Fruit fly (Drosophila melanogaster) whole organism, embryonic: ENCODE measurements around the gene Nlg4.

ENCODE experiments used
- Abd-B ChIP-seq: fragments of 200-800 bp; sonication (Bioruptor generic); optimal IDR thresholded peaks from 2 replicates; lab custom pipeline; 2018; ENCODE audit warnings: missing biosample characterization, mild to moderate bottlenecking, missing genetic modification characterization, moderate library complexity
- Awh ChIP-seq: fragments of 200-800 bp; sonication (Bioruptor generic); IDR thresholded peaks from 2 replicates; pipeline ENCODE4, ENCODE4 v1.3.6; 2022; ENCODE audit warnings: missing biosample characterization, missing genetic modification characterization
- CG12071 ChIP-seq: fragments of 200-800 bp; sonication (Bioruptor generic); optimal IDR thresholded peaks from 3 replicates; lab custom pipeline; 2018; ENCODE audit warnings: missing biosample characterization, mild to moderate bottlenecking, missing genetic modification characterization
- CG12155 ChIP-seq: fragments of 200-800 bp; sonication (Bioruptor generic); optimal IDR thresholded peaks from 3 replicates; lab custom pipeline; 2016; ENCODE audit warnings: missing biosample characterization, missing genetic modification characterization
- CG12299 ChIP-seq: fragments of 200-800 bp; sonication (Bioruptor generic); optimal IDR thresholded peaks from 2 replicates; lab custom pipeline; 2018; ENCODE audit warnings: missing biosample characterization, mild to moderate bottlenecking, missing genetic modification characterization
- CG14441 ChIP-seq: fragments of 200-800 bp; sonication (Bioruptor generic); IDR thresholded peaks from 2 replicates; pipeline ENCODE4 v1.3.6; 2022; ENCODE audit warnings: missing biosample characterization, missing genetic modification characterization
- CG14710 ChIP-seq: fragments of 200-800 bp; sonication (Bioruptor generic); optimal IDR thresholded peaks from 3 replicates; lab custom pipeline; 2019; ENCODE audit warnings: missing biosample characterization, mild to moderate bottlenecking, missing genetic modification characterization, moderate library complexity
- CG17829 ChIP-seq: fragments of 200-800 bp; optimal IDR thresholded peaks from 2 replicates; lab custom pipeline; 2019; ENCODE audit warnings: missing biosample characterization, mild to moderate bottlenecking, missing genetic modification characterization, moderate library complexity
- CG2116 ChIP-seq: fragments of 200-800 bp; sonication (Bioruptor generic); optimal IDR thresholded peaks from 3 replicates; lab custom pipeline; 2018; ENCODE audit warnings: missing biosample characterization, mild to moderate bottlenecking, missing genetic modification characterization
- CG34376 ChIP-seq: fragments of 200-800 bp; sonication (Bioruptor generic); optimal IDR thresholded peaks from 2 replicates; lab custom pipeline; 2018; ENCODE audit warnings: missing biosample characterization, mild to moderate bottlenecking, missing genetic modification characterization
- CG3838 ChIP-seq: fragments of 200-800 bp; sonication (Bioruptor generic); optimal IDR thresholded peaks from 3 replicates; lab custom pipeline; 2016; ENCODE audit warnings: missing biosample characterization, missing genetic modification characterization
- CG43689 ChIP-seq: fragments of 200-800 bp; sonication (Bioruptor generic); IDR thresholded peaks from 2 replicates; pipeline ENCODE4 v1.3.6; 2022; ENCODE audit warnings: missing biosample characterization, missing genetic modification characterization
- CG6654 ChIP-seq: fragments of 200-800 bp; sonication (Bioruptor generic); optimal IDR thresholded peaks from 2 replicates; lab custom pipeline; 2017; ENCODE audit warnings: missing biosample characterization, mild to moderate bottlenecking, missing genetic modification characterization
- CG6765 ChIP-seq: fragments of 200-800 bp; sonication (Bioruptor generic); optimal IDR thresholded peaks from 3 replicates; lab custom pipeline; 2017; ENCODE audit warnings: missing biosample characterization, mild to moderate bottlenecking, missing genetic modification characterization
- CG7839 ChIP-seq: fragments of 200-800 bp; sonication (Bioruptor generic); optimal IDR thresholded peaks from 3 replicates; lab custom pipeline; 2018; ENCODE audit warnings: missing biosample characterization, mild to moderate bottlenecking, missing genetic modification characterization, moderate library complexity
- CG8290 ChIP-seq, 3 experiments: fragments of 200-800 bp; sonication (Bioruptor generic); optimal IDR thresholded peaks; 2 replicates each; lab custom pipeline; 2016 to 2019; ENCODE audit warnings: missing biosample characterization in 3 of 3, missing genetic modification characterization in 3 of 3, mild to moderate bottlenecking in 2 of 3, moderate library complexity in 1 of 3
- CG9817 ChIP-seq: fragments of 200-800 bp; sonication (Bioruptor generic); optimal IDR thresholded peaks from 2 replicates; lab custom pipeline; 2018; ENCODE audit warnings: missing biosample characterization, mild to moderate bottlenecking, missing genetic modification characterization, moderate library complexity
- D ChIP-seq, 2 experiments: fragments of 200-800 bp in 1 of 2; fragments of >200 bp in 1 of 2; sonication (Bioruptor generic) in 1 of 2; optimal IDR thresholded peaks; 2 replicates in 1 of 2; 3 replicates in 1 of 2; lab custom pipeline; 2017; ENCODE audit warnings: mild to moderate bottlenecking in 1 of 2, missing biosample characterization in 1 of 2, missing genetic modification characterization in 1 of 2, missing genetic modification reagents in 1 of 2
- Dbx ChIP-seq: fragments of 200-800 bp; sonication (Bioruptor generic); IDR thresholded peaks from 3 replicates; pipeline ENCODE4 v1.3.6; 2022; ENCODE audit warnings: missing biosample characterization, missing genetic modification characterization
- Dip2 ChIP-seq: fragments of 200-800 bp; sonication (Bioruptor generic); IDR thresholded peaks from 2 replicates; pipeline ENCODE4 v1.3.6; 2022; ENCODE audit warnings: missing biosample characterization, missing genetic modification characterization
- Dref ChIP-seq: fragments of 200-800 bp; sonication (Bioruptor generic); IDR thresholded peaks from 2 replicates; pipeline ENCODE4 v1.3.6; 2022; ENCODE audit warnings: missing biosample characterization, missing genetic modification characterization
- E2f2 ChIP-seq: fragments of 200-800 bp; sonication (Bioruptor generic); IDR thresholded peaks from 2 replicates; pipeline ENCODE4 v1.3.6; 2022; ENCODE audit warnings: missing biosample characterization, missing genetic modification characterization
- Fer1 ChIP-seq: fragments of 200-800 bp; sonication (Bioruptor generic); optimal IDR thresholded peaks from 2 replicates; lab custom pipeline; 2017; ENCODE audit warnings: missing biosample characterization, mild to moderate bottlenecking, missing genetic modification characterization
- Hsf ChIP-seq: fragments of 200-800 bp; sonication (Bioruptor generic); optimal IDR thresholded peaks from 3 replicates; lab custom pipeline; 2016; ENCODE audit warnings: missing biosample characterization, missing genetic modification characterization
- Lim3 ChIP-seq: fragments of 200-800 bp; sonication (Bioruptor generic); IDR thresholded peaks from 2 replicates; pipeline ENCODE4 v1.3.6; 2022; ENCODE audit warnings: missing biosample characterization, missing genetic modification characterization
- MESR4 ChIP-seq: fragments of 200-800 bp; sonication (Bioruptor generic); optimal IDR thresholded peaks from 2 replicates; lab custom pipeline; 2018; ENCODE audit warnings: missing biosample characterization, mild to moderate bottlenecking, missing genetic modification characterization, moderate library complexity
- Mad ChIP-seq: fragments of 200-800 bp; sonication (Bioruptor generic); optimal IDR thresholded peaks from 2 replicates; lab custom pipeline; 2016; ENCODE audit warnings: missing biosample characterization, missing genetic modification characterization
- Med ChIP-seq: fragments of 200-800 bp; sonication (Bioruptor generic); peaks from one replicate; lab custom pipeline; 2016; ENCODE audit warnings: missing biosample characterization, missing genetic modification characterization, mild to moderate bottlenecking, inconsistent platforms, moderate library complexity
- Opbp ChIP-seq: fragments of 200-800 bp; sonication (Bioruptor generic); IDR thresholded peaks from 3 replicates; pipeline ENCODE4 v1.3.6; 2022; ENCODE audit warnings: missing biosample characterization, missing genetic modification characterization; ENCODE audit not compliant: partially characterized antibody
- abd-A ChIP-seq: fragments of 200-800 bp; sonication (Bioruptor generic); optimal IDR thresholded peaks from 3 replicates; lab custom pipeline; 2019; ENCODE audit warnings: missing biosample characterization, mild to moderate bottlenecking, missing genetic modification characterization, moderate library complexity
- bigmax ChIP-seq: fragments of 200-800 bp; sonication (Bioruptor generic); optimal IDR thresholded peaks from 2 replicates; lab custom pipeline; 2018; ENCODE audit warnings: missing biosample characterization, mild to moderate bottlenecking, missing genetic modification characterization
- dati ChIP-seq: fragments of 200-800 bp; sonication (Bioruptor generic); IDR thresholded peaks from 2 replicates; pipeline ENCODE4 v1.3.6; 2022; ENCODE audit warnings: missing biosample characterization, missing genetic modification characterization
- fd64A ChIP-seq: fragments of 200-800 bp; sonication (Bioruptor generic); optimal IDR thresholded peaks from 3 replicates; lab custom pipeline; 2018; ENCODE audit warnings: missing biosample characterization, mild to moderate bottlenecking, missing genetic modification characterization
- gsb ChIP-seq: fragments of 200-800 bp; sonication (Bioruptor generic); IDR thresholded peaks from 2 replicates; pipeline ENCODE4 v1.3.6; 2022; ENCODE audit warnings: missing biosample characterization, missing genetic modification characterization
- ken ChIP-seq: fragments of 200-800 bp; sonication (Bioruptor generic); IDR thresholded peaks from 3 replicates; pipeline ENCODE4 v1.3.6; 2022; ENCODE audit warnings: missing biosample characterization, missing genetic modification characterization
- lmd ChIP-seq: fragments of 200-800 bp; sonication (Bioruptor generic); IDR thresholded peaks from 2 replicates; pipeline ENCODE4 v1.3.6; 2022; ENCODE audit warnings: missing biosample characterization, missing genetic modification characterization
- nau ChIP-seq: fragments of 200-800 bp; sonication (Bioruptor generic); optimal IDR thresholded peaks from 3 replicates; lab custom pipeline; 2017; ENCODE audit warnings: missing biosample characterization, mild to moderate bottlenecking, missing genetic modification characterization, missing genetic modification reagents
- onecut ChIP-seq: fragments of 200-800 bp; sonication (Bioruptor generic); IDR thresholded peaks from 2 replicates; pipeline ENCODE4 v1.3.6; 2022; ENCODE audit warnings: missing biosample characterization, missing genetic modification characterization
- pan ChIP-seq, 4 experiments: fragments of >200 bp in 3 of 4; fragments of 200-800 bp in 1 of 4; sonication (Bioruptor generic) in 1 of 4; optimal IDR thresholded peaks in 3 of 4; IDR thresholded peaks in 1 of 4; 2 replicates each; pipeline versions ENCODE4 v1.3.6 to Lab custom; 2017 to 2022; ENCODE audit warnings: missing biosample characterization in 2 of 4, missing genetic modification characterization in 2 of 4, mixed read lengths in 1 of 4
- prd ChIP-seq, 3 experiments: fragments of >200 bp in 2 of 3; fragments of 200-800 bp in 1 of 3; sonication (Bioruptor generic) in 1 of 3; optimal IDR thresholded peaks in 2 of 3; IDR thresholded peaks in 1 of 3; 2 replicates in 2 of 3; 3 replicates in 1 of 3; pipeline versions ENCODE4 v1.3.6 to Lab custom; 2017 to 2022; ENCODE audit warnings: missing biosample characterization in 1 of 3, missing genetic modification characterization in 1 of 3
- ro ChIP-seq: fragments of 200-800 bp; sonication (Bioruptor generic); IDR thresholded peaks from 2 replicates; pipeline ENCODE4 v1.3.6; 2022; ENCODE audit warnings: missing biosample characterization, missing genetic modification characterization
- scrt ChIP-seq: fragments of 200-800 bp; sonication (Bioruptor generic); optimal IDR thresholded peaks from 2 replicates; lab custom pipeline; 2018; ENCODE audit warnings: missing biosample characterization, mild to moderate bottlenecking, missing genetic modification characterization, moderate library complexity
- sens ChIP-seq: fragments of 200-800 bp; sonication (Bioruptor generic); peaks from one replicate; lab custom pipeline; 2016; ENCODE audit warnings: missing biosample characterization, missing genetic modification characterization
- shn ChIP-seq: fragments of 200-800 bp; sonication (Bioruptor generic); optimal IDR thresholded peaks from 3 replicates; lab custom pipeline; 2016; ENCODE audit warnings: missing biosample characterization, missing genetic modification characterization
- slp2 ChIP-seq: fragments of 200-800 bp; sonication (Bioruptor generic); optimal IDR thresholded peaks from 2 replicates; lab custom pipeline; 2016; ENCODE audit warnings: missing biosample characterization, missing genetic modification characterization
- ttk ChIP-seq: fragments of 200-800 bp; sonication (Bioruptor generic); IDR thresholded peaks from 2 replicates; pipeline ENCODE4 v2.1.2; 2022; ENCODE audit warnings: missing biosample characterization, missing genetic modification characterization
- usp ChIP-seq: fragments of >200 bp; optimal IDR thresholded peaks from 2 replicates; lab custom pipeline; 2017; ENCODE audit warnings: missing biosample characterization, missing genetic modification characterization

Nlg4 gene

dm6 chr3R:20261225-20261968, 56.8 kb downstream of the Nlg4 start (continued):
- TF ChIP-seq nau (GFP tag; lab: Kevin White, UChicago) (peak; percentile 78), CG2116 (peak; percentile 9), lmd (GFP tag; lab: Robert Waterston, UW) (peak; percentile 87), CG12299 (peak; percentile 70), CG43689 (peak; percentile 61; the same call in 1 of the 2 replicates), MESR4 (GFP tag; lab: Kevin White, UChicago) (peak; percentile 32), shn (GFP tag; lab: Kevin White, UChicago) (peak; percentile 19), CG8290 (GFP tag; optimal IDR thresholded peaks at IDR 0.05; lab: Kevin White, UChicago) (peak; percentile 28), CG8290 (tag; optimal IDR thresholded peaks at IDR 0.05; lab: Kevin White, UChicago) (peak in 1 of 2 experiments; percentile 97), Med (GFP tag; lab: Kevin White, UChicago) (peak; percentile 96), CG17829 (tag; lab: Kevin White, UChicago) (peak; percentile 83), Dip2 (GFP tag; lab: Robert Waterston, UW) (no peak), abd-A (tag; lab: Kevin White, UChicago) (peak; percentile 32), CG3838 (GFP tag; lab: Kevin White, UChicago) (peak; percentile 28), usp (no peak), CG6654 (GFP tag; lab: Kevin White, UChicago) (peak; percentile 52), prd (optimal IDR thresholded peaks at IDR 0.05; lab: Kevin White, UChicago) (no peak), prd (GFP tag; IDR thresholded peaks at IDR 0.05; lab: Robert Waterston, UW) (peak; percentile 86), Dbx (GFP tag; lab: Robert Waterston, UW) (peak; percentile 92), ken (peak; percentile 59; the same call in 1 of the 3 replicates), scrt (peak; percentile 87), CG12071 (GFP tag; lab: Kevin White, UChicago) (peak; percentile 85), onecut (GFP tag; lab: Robert Waterston, UW) (peak; percentile 76), Mad (GFP tag; lab: Kevin White, UChicago) (peak; percentile 25), ttk (GFP tag; lab: Robert Waterston, UW) (peak; percentile 76), sens (GFP tag; lab: Kevin White, UChicago) (peak; percentile 91), Fer1 (peak; percentile 93), CG12155 (GFP tag; lab: Kevin White, UChicago) (peak; percentile 82), CG7839 (tag; lab: Kevin White, UChicago) (peak; percentile 92), slp2 (GFP tag; lab: Kevin White, UChicago) (peak; percentile 36), CG14441 (GFP tag; lab: Robert Waterston, UW) (peak; percentile 86), CG6765 (GFP tag; lab: Kevin White, UChicago) (peak; percentile 84), Hsf (GFP tag; lab: Kevin White, UChicago) (peak; percentile 77), Lim3 (GFP tag; lab: Robert Waterston, UW) (no peak), fd64A (GFP tag; lab: Kevin White, UChicago) (peak; percentile 63), Dref (GFP tag; lab: Robert Waterston, UW) (no peak), CG9817 (tag; lab: Kevin White, UChicago) (peak; percentile 90), Opbp (GFP tag; lab: Robert Waterston, UW) (no peak), Abd-B (GFP tag; lab: Kevin White, UChicago) (peak; percentile 61), pan (optimal IDR thresholded peaks at IDR 0.05; lab: Kevin White, UChicago) (no peak), pan (GFP tag; optimal IDR thresholded peaks at IDR 0.05 in 1 of 2, IDR thresholded peaks at IDR 0.05 in 1 of 2) (peak in 1 of 2 experiments; percentile 88), bigmax (no peak), D (optimal IDR thresholded peaks at IDR 0.05; lab: Kevin White, UChicago) (no peak), D (GFP tag; optimal IDR thresholded peaks at IDR 0.05; lab: Kevin White, UChicago) (peak; percentile 63), CG14710 (tag; lab: Kevin White, UChicago) (peak; percentile 58), ro (GFP tag; lab: Robert Waterston, UW) (peak; percentile 57; the same call in 1 of the 2 replicates), CG34376 (GFP tag; lab: Kevin White, UChicago) (peak; percentile 75), dati (GFP tag; lab: Robert Waterston, UW) (no peak), gsb (GFP tag; lab: Robert Waterston, UW) (peak; percentile 85), Awh (GFP tag; lab: Robert Waterston, UW) (peak; percentile 78), E2f2 (peak; percentile 70)
